Worm (Caenorhabditis elegans) whole organism, L2 larva: Measurements from ENCODE around the gene wdr-5.3.

Source experiments
- C34F6.9 ChIP-seq: fragments of 150-350 bp; optimal IDR thresholded peaks from 2 replicates; lab custom pipeline; 2014; ENCODE audit warnings: missing biosample characterization, missing genetic modification characterization
- F13H6.1 ChIP-seq: sonication (generic microtip); optimal IDR thresholded peaks from 2 replicates; lab custom pipeline; 2016; ENCODE audit warnings: missing genetic modification characterization, missing compliant biosample characterization
- R02D3.7 ChIP-seq: fragments of 150-350 bp; optimal IDR thresholded peaks from 2 replicates; lab custom pipeline; 2014; ENCODE audit warnings: missing biosample characterization, missing genetic modification characterization
- Y55F3AM.14 ChIP-seq: fragments of 200-800 bp; sonication (Bioruptor generic); optimal IDR thresholded peaks from 2 replicates; lab custom pipeline; 2018; ENCODE audit warnings: mild to moderate bottlenecking, missing genetic modification characterization, missing compliant biosample characterization
- ZK546.5 ChIP-seq: sonication (generic microtip); optimal IDR thresholded peaks from 2 replicates; lab custom pipeline; 2017; ENCODE audit warnings: missing biosample characterization, missing genetic modification characterization
- aly-2 ChIP-seq: fragments of 150-350 bp; optimal IDR thresholded peaks from 2 replicates; lab custom pipeline; 2014; ENCODE audit warnings: missing biosample characterization, missing genetic modification characterization
- ama-1 ChIP-seq: fragments of 150-350 bp; optimal IDR thresholded peaks from 2 replicates; lab custom pipeline; 2018; ENCODE audit warnings: inconsistent platforms
- blmp-1 ChIP-seq: sonication (generic microtip); optimal IDR thresholded peaks from 2 replicates; lab custom pipeline; 2017; ENCODE audit warnings: missing genetic modification characterization, mild to moderate bottlenecking, missing compliant biosample characterization, antibody characterized with exemption, moderate library complexity; ENCODE audit not compliant: insufficient read depth
- ceh-16 ChIP-seq: fragments of 150-350 bp; optimal IDR thresholded peaks from 2 replicates; lab custom pipeline; 2014; ENCODE audit warnings: missing biosample characterization, missing genetic modification characterization
- ceh-82 ChIP-seq: fragments of 150-350 bp; optimal IDR thresholded peaks from 2 replicates; lab custom pipeline; 2014; ENCODE audit warnings: missing biosample characterization, missing genetic modification characterization
- crh-2 ChIP-seq: sonication (generic microtip); optimal IDR thresholded peaks from 2 replicates; lab custom pipeline; 2017; ENCODE audit warnings: missing biosample characterization, missing genetic modification characterization
- dmd-4 ChIP-seq: sonication (generic microtip); optimal IDR thresholded peaks from 2 replicates; lab custom pipeline; 2017; ENCODE audit warnings: missing biosample characterization, missing genetic modification characterization
- egl-27 ChIP-seq: sonication (generic microtip); optimal IDR thresholded peaks from 3 replicates; lab custom pipeline; 2017; ENCODE audit warnings: missing biosample characterization, missing genetic modification reagents, missing genetic modification characterization
- elt-1 ChIP-seq: fragments of 150-350 bp; optimal IDR thresholded peaks from 2 replicates; lab custom pipeline; 2014; ENCODE audit warnings: missing biosample characterization, missing genetic modification characterization
- elt-3 ChIP-seq: sonication (generic microtip); optimal IDR thresholded peaks from 2 replicates; lab custom pipeline; 2017; ENCODE audit warnings: missing biosample characterization, missing genetic modification characterization
- gmeb-1 ChIP-seq: fragments of 150-350 bp; optimal IDR thresholded peaks from 2 replicates; lab custom pipeline; 2014; ENCODE audit warnings: missing biosample characterization, missing genetic modification characterization
- lin-11 ChIP-seq: fragments of 150-350 bp; sonication (generic microtip); optimal IDR thresholded peaks from 2 replicates; lab custom pipeline; 2014; ENCODE audit warnings: missing biosample characterization, missing genetic modification characterization, inconsistent platforms, mixed read lengths
- lin-13 ChIP-seq: fragments of 150-350 bp; optimal IDR thresholded peaks from 2 replicates; lab custom pipeline; 2014; ENCODE audit warnings: missing biosample characterization, missing genetic modification reagents, missing genetic modification characterization
- lin-39 ChIP-seq: fragments of 150-350 bp; optimal IDR thresholded peaks from 2 replicates; lab custom pipeline; 2014; ENCODE audit warnings: missing biosample characterization, missing genetic modification reagents, missing genetic modification characterization
- lsy-2 ChIP-seq, 2 experiments: fragments of 150-350 bp in 1 of 2; sonication (generic microtip) in 1 of 2; optimal IDR thresholded peaks; 2 replicates each; lab custom pipeline; 2014 to 2017; ENCODE audit warnings: missing biosample characterization in 2 of 2, missing genetic modification characterization in 2 of 2
- mab-5 ChIP-seq: fragments of 150-350 bp; optimal IDR thresholded peaks from 2 replicates; lab custom pipeline; 2014; ENCODE audit warnings: missing biosample characterization, missing genetic modification characterization
- mbf-1 ChIP-seq: sonication (generic microtip); optimal IDR thresholded peaks from 2 replicates; lab custom pipeline; 2017; ENCODE audit warnings: missing biosample characterization, missing genetic modification characterization
- mdl-1 ChIP-seq, 2 experiments: fragments of 150-350 bp in 1 of 2; sonication (generic microtip) in 1 of 2; optimal IDR thresholded peaks; 2 replicates each; lab custom pipeline; 2017; ENCODE audit warnings: missing biosample characterization in 2 of 2, missing genetic modification characterization in 2 of 2
- nhr-10 ChIP-seq: sonication (generic microtip); optimal IDR thresholded peaks from 2 replicates; lab custom pipeline; 2017; ENCODE audit warnings: missing biosample characterization, missing genetic modification characterization
- nhr-11 ChIP-seq: fragments of 150-350 bp; optimal IDR thresholded peaks from 2 replicates; lab custom pipeline; 2014; ENCODE audit warnings: missing biosample characterization, missing genetic modification characterization
- nhr-12 ChIP-seq: fragments of 150-350 bp; optimal IDR thresholded peaks from 2 replicates; lab custom pipeline; 2014; ENCODE audit warnings: missing biosample characterization, missing genetic modification characterization
- nhr-129 ChIP-seq: fragments of 150-350 bp; optimal IDR thresholded peaks from 2 replicates; lab custom pipeline; 2014; ENCODE audit warnings: missing biosample characterization, missing genetic modification characterization
- nhr-21 ChIP-seq: fragments of 150-350 bp; optimal IDR thresholded peaks from 2 replicates; lab custom pipeline; 2014; ENCODE audit warnings: missing biosample characterization, missing genetic modification characterization
- nhr-23 ChIP-seq: fragments of 150-350 bp; optimal IDR thresholded peaks from 2 replicates; lab custom pipeline; 2014; ENCODE audit warnings: missing biosample characterization, missing genetic modification reagents, missing genetic modification characterization
- nhr-237 ChIP-seq: fragments of 150-350 bp; optimal IDR thresholded peaks from 2 replicates; lab custom pipeline; 2014; ENCODE audit warnings: missing biosample characterization, missing genetic modification characterization
- nhr-25 ChIP-seq: fragments of 150-350 bp; sonication (generic microtip); optimal IDR thresholded peaks from 3 replicates; lab custom pipeline; 2014; ENCODE audit warnings: missing biosample characterization, missing genetic modification characterization
- nhr-6 ChIP-seq: fragments of 150-350 bp; optimal IDR thresholded peaks from 2 replicates; lab custom pipeline; 2014; ENCODE audit warnings: missing biosample characterization, missing genetic modification characterization
- nhr-77 ChIP-seq: fragments of 150-350 bp; optimal IDR thresholded peaks from 2 replicates; lab custom pipeline; 2014; ENCODE audit warnings: missing biosample characterization, missing genetic modification characterization
- peb-1 ChIP-seq: fragments of 150-350 bp; optimal IDR thresholded peaks from 2 replicates; lab custom pipeline; 2014; ENCODE audit warnings: missing biosample characterization, missing genetic modification characterization
- sem-4 ChIP-seq: fragments of 150-350 bp; optimal IDR thresholded peaks from 2 replicates; lab custom pipeline; 2014; ENCODE audit warnings: missing biosample characterization, missing genetic modification reagents, missing genetic modification characterization
- skn-1 ChIP-seq: sonication (generic microtip); optimal IDR thresholded peaks from 2 replicates; lab custom pipeline; 2017; ENCODE audit warnings: missing biosample characterization, missing genetic modification characterization
- sma-3 ChIP-seq: sonication (generic microtip); optimal IDR thresholded peaks from 2 replicates; lab custom pipeline; 2016; ENCODE audit warnings: missing genetic modification reagents, missing genetic modification characterization, missing compliant biosample characterization
- sma-9 ChIP-seq, 2 experiments: fragments of 150-350 bp in 1 of 2; sonication (generic microtip) in 1 of 2; optimal IDR thresholded peaks; 2 replicates each; lab custom pipeline; 2014 to 2016; ENCODE audit warnings: missing genetic modification characterization in 2 of 2, mild to moderate bottlenecking in 1 of 2, missing biosample characterization in 1 of 2, missing compliant biosample characterization in 1 of 2, missing genetic modification reagents in 1 of 2, moderate library complexity in 1 of 2
- snpc-4 ChIP-seq: fragments of 150-350 bp; optimal IDR thresholded peaks from 2 replicates; lab custom pipeline; 2014; ENCODE audit warnings: missing biosample characterization, missing genetic modification characterization
- unc-39 ChIP-seq: fragments of 150-350 bp; optimal IDR thresholded peaks from 2 replicates; lab custom pipeline; 2014; ENCODE audit warnings: missing biosample characterization, missing genetic modification characterization
- unc-55 ChIP-seq: fragments of 150-350 bp; sonication (generic microtip); optimal IDR thresholded peaks from 3 replicates; lab custom pipeline; 2014; ENCODE audit warnings: missing biosample characterization, missing genetic modification reagents, missing genetic modification characterization
- unc-62 ChIP-seq: fragments of 150-350 bp; optimal IDR thresholded peaks from 2 replicates; lab custom pipeline; 2014; ENCODE audit warnings: missing biosample characterization, missing genetic modification reagents, missing genetic modification characterization
- zag-1 ChIP-seq: fragments of 150-350 bp; optimal IDR thresholded peaks from 2 replicates; lab custom pipeline; 2014; ENCODE audit warnings: missing biosample characterization, missing genetic modification characterization
- ztf-1 ChIP-seq: fragments of 200-800 bp; sonication (Bioruptor generic); conservative IDR thresholded peaks from 2 replicates; pipeline ENCODE4 v1.3.6; 2022; ENCODE audit warnings: missing genetic modification characterization, missing compliant biosample characterization
- ztf-4 ChIP-seq: fragments of 150-350 bp; optimal IDR thresholded peaks from 2 replicates; lab custom pipeline; 2014; ENCODE audit warnings: missing biosample characterization, missing genetic modification characterization

wdr-5.3 gene

ce11 chrV:10720303-10720847, 16.5 kb upstream of the wdr-5.3 start:
- TF ChIP-seq elt-1 (tag; lab: Kevin White, UChicago) = no peak
- peak; percentile 74 for TF ChIP-seq sma-9 (GFP tag; optimal IDR thresholded peaks at IDR 0.05; lab: Kevin White, UChicago)
- TF ChIP-seq sma-9 (tag; optimal IDR thresholded peaks at IDR 0.05; lab: Kevin White, UChicago) = no peak
- no peak for TF ChIP-seq nhr-12 (tag; lab: Kevin White, UChicago)
- TF ChIP-seq mab-5 (tag; lab: Kevin White, UChicago) = peak; percentile 55

ce11 chrV:10720876-10721275, 16.0 kb upstream of the wdr-5.3 start:
- TF ChIP-seq nhr-25 (tag; lab: Kevin White, UChicago) (peak; percentile 45), unc-39 (tag; lab: Kevin White, UChicago) (no peak), blmp-1 (peak; percentile 22), F13H6.1 (tag; lab: Kevin White, UChicago) (no peak), nhr-237 (tag; lab: Kevin White, UChicago) (no peak), elt-1 (tag; lab: Kevin White, UChicago) (no peak), nhr-6 (tag; lab: Kevin White, UChicago) (no peak)

ce11 chrV:10721304-10721703, 15.6 kb upstream of the wdr-5.3 start:
- TF ChIP-seq elt-3 (tag; lab: Kevin White, UChicago) (no peak), sma-9 (GFP tag; optimal IDR thresholded peaks at IDR 0.05; lab: Kevin White, UChicago) (peak; percentile 45), sma-9 (tag; optimal IDR thresholded peaks at IDR 0.05; lab: Kevin White, UChicago) (no peak), unc-55 (GFP tag; lab: Kevin White, UChicago) (peak; percentile 41), lin-11 (tag; lab: Kevin White, UChicago) (no peak), lin-39 (tag; lab: Kevin White, UChicago) (no peak), zag-1 (tag; lab: Kevin White, UChicago) (no peak)
- TF ChIP-seq, all 48 proteins: peak for 2

- no peak for TF ChIP-seq unc-39 (tag; lab: Kevin White, UChicago)
- TF ChIP-seq elt-3 (tag; lab: Kevin White, UChicago) = no peak
- no peak for TF ChIP-seq aly-2 (tag; lab: Kevin White, UChicago)
- TF ChIP-seq R02D3.7 (tag; lab: Kevin White, UChicago) = no peak
- no peak for TF ChIP-seq snpc-4 (tag; lab: Kevin White, UChicago)
- peak; percentile 70 for TF ChIP-seq sem-4
- no peak for TF ChIP-seq ztf-4
- peak; percentile 65 for TF ChIP-seq Y55F3AM.14
- no peak for TF ChIP-seq skn-1
- TF ChIP-seq nhr-129 = peak; percentile 29
- TF ChIP-seq nhr-11 = no peak
- peak; percentile 8 for TF ChIP-seq crh-2 (tag; lab: Kevin White, UChicago)
- TF ChIP-seq ztf-1 = no peak
- peak; percentile 32 for TF ChIP-seq lin-11 (tag; lab: Kevin White, UChicago)
- no peak for TF ChIP-seq dmd-4 (tag; lab: Kevin White, UChicago)
- no peak for TF ChIP-seq nhr-12 (tag; lab: Kevin White, UChicago)
- TF ChIP-seq gmeb-1 (tag; lab: Kevin White, UChicago) = no peak
- no peak for TF ChIP-seq nhr-77
- TF ChIP-seq elt-1 (tag; lab: Kevin White, UChicago) = no peak
- no peak for TF ChIP-seq unc-62
- peak; percentile 13 for TF ChIP-seq egl-27 (tag; lab: Kevin White, UChicago)
- no peak for TF ChIP-seq ama-1 (lab: Kevin White, UChicago)
- no peak for TF ChIP-seq nhr-21 (tag; lab: Kevin White, UChicago)
- peak; percentile 32 for TF ChIP-seq unc-55 (GFP tag; lab: Kevin White, UChicago)
- TF ChIP-seq nhr-23 (tag; lab: Kevin White, UChicago) = no peak
- no peak for TF ChIP-seq nhr-10 (tag; lab: Kevin White, UChicago)
- TF ChIP-seq nhr-237 (tag; lab: Kevin White, UChicago) = no peak
- no peak for TF ChIP-seq peb-1 (tag; lab: Kevin White, UChicago)
- TF ChIP-seq ceh-16 (tag; lab: Kevin White, UChicago) = no peak
- TF ChIP-seq ZK546.5 = no peak
- TF ChIP-seq C34F6.9 (tag; lab: Kevin White, UChicago) = peak; percentile 55
- no peak for TF ChIP-seq ceh-82 (tag; lab: Kevin White, UChicago)
- TF ChIP-seq lsy-2 (tag; optimal IDR thresholded peaks at IDR 0.05; lab: Kevin White, UChicago) = peak in 1 of 2 experiments; percentile 52
- TF ChIP-seq sma-9 (GFP tag; optimal IDR thresholded peaks at IDR 0.05; lab: Kevin White, UChicago) = peak; percentile 88
- TF ChIP-seq sma-9 (tag; optimal IDR thresholded peaks at IDR 0.05; lab: Kevin White, UChicago) = no peak
- no peak for TF ChIP-seq sma-3 (GFP tag; lab: Kevin White, UChicago)
- peak; percentile 90 for TF ChIP-seq blmp-1
- peak; percentile 56 for TF ChIP-seq zag-1 (tag; lab: Kevin White, UChicago)
- peak in 1 of 2 experiments; percentile 47 for TF ChIP-seq mdl-1 (tag; optimal IDR thresholded peaks at IDR 0.05; lab: Kevin White, UChicago)
- TF ChIP-seq lin-13 (GFP tag; lab: Kevin White, UChicago) = no peak
- no peak for TF ChIP-seq mbf-1 (tag; lab: Kevin White, UChicago)
Observed at ce11 chrV:10721912-10722426, 14.9 kb upstream of the wdr-5.3 start.
